Fruit fly (Drosophila melanogaster) Kc167 (cell line): Measurements from ENCODE around the gene PGAP1.

Experiments used
- Myc ChIP-seq: fragments of >200 bp; optimal IDR thresholded peaks from 2 replicates; lab custom pipeline; 2017; ENCODE audit warnings: missing external identifiers
- insv ChIP-seq: fragments of >200 bp; optimal IDR thresholded peaks from 3 replicates; lab custom pipeline; 2018; ENCODE audit warnings: missing external identifiers
- psq ChIP-seq: fragments of >200 bp; optimal IDR thresholded peaks from 2 replicates; lab custom pipeline; 2017; ENCODE audit warnings: missing external identifiers
- ttk ChIP-seq: sonication (Bioruptor generic); optimal IDR thresholded peaks from 2 replicates; lab custom pipeline; 2017; ENCODE audit warnings: missing external identifiers

- TF ChIP-seq psq (lab: Kevin White, UChicago), result no peak
- TF ChIP-seq Myc (lab: Kevin White, UChicago), result no peak
- no peak for TF ChIP-seq ttk (lab: Kevin White, UChicago)
- TF ChIP-seq insv (lab: Kevin White, UChicago), result no peak
Measured at dm6 chrX:5648437-5648959, 40.8 kb downstream of the PGAP1 start, which contains the start of gene OtopLa.
